Fruit fly (Drosophila melanogaster): ENCODE results near the gene CG34250.

- TF ChIP-seq CG1529 (GFP tag; optimal IDR thresholded peaks at IDR 0.05) (no peak), knrl (GFP tag; IDR thresholded peaks at IDR 0.05; ENCODE audit: partially characterized antibody) (peak; percentile 99), CG8359 (GFP tag; optimal IDR thresholded peaks at IDR 0.05; ENCODE audit: borderline replicate concordance) (no peak)
These were observed 38.0 kb downstream of the CG34250 start, which contains the start of the genes U4-U6-60K and CG7564 for dm6 chr3L:17513893-17514616.
